Worm (Caenorhabditis elegans): ENCODE measurements around the gene W09D10.5.

- peak; percentile 24 for TF ChIP-seq lin-54 (GFP tag; optimal IDR thresholded peaks at IDR 0.05)
- peak; percentile 83 for TF ChIP-seq lin-40 (tag; optimal IDR thresholded peaks at IDR 0.05)
- peak; percentile 69 for TF ChIP-seq ZK185.1 (tag; optimal IDR thresholded peaks at IDR 0.05; ENCODE audit: poor library complexity, severe bottlenecking)
Observed at ce11 chrIII:10717479-10717878, 6.1 kb upstream of the W09D10.5 start.

All from whole organism, young adult.